Worm (Caenorhabditis elegans): Measurements from ENCODE around the gene mtm-9.
A peak's percentile ranks its signal among the peaks of the same experiment; 100 is the strongest.

Gene mtm-9

DNA sequence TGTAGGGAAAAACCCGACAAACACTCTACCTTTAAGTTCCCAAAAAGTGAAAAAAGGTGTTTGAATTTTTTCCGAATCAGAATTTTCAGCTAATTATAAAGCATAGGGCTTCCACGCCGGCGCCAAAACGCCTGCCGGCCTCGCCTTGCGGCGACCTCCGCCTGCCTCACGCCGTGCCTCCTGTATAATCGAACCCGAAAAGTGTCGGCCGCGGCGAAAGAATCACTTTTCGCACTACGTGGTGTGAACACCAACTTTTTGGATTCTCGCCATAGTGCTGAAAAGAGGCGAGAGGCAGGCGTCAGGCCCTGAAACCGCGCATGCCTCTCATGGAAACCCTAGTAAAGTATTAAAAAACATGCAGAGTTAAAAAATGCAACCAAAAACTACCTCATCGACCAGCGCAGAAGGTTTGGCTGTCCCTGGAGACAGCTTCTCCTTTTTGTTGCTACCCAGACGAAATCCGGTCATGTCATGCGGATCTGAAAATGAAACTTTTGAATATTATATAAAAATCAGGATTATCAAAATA, 27.8 kb upstream of the mtm-9 start, which contains the start of gene nrsn-1:
Gene nrsn-1 (minus strand): TSS at position 482 of the 532 bp plus-strand sequence.
- TF ChIP-seq tbx-7 (tag; optimal IDR thresholded peaks at IDR 0.05): no peak
- no peak for TF ChIP-seq tbx-2 (tag; optimal IDR thresholded peaks at IDR 0.05)
- no peak for TF ChIP-seq fkh-10 (GFP tag; optimal IDR thresholded peaks at IDR 0.05)
- TF ChIP-seq ref-2 (tag; optimal IDR thresholded peaks at IDR 0.05): no peak
- no peak for TF ChIP-seq ama-1 (optimal IDR thresholded peaks at IDR 0.05)
- no peak for TF ChIP-seq hlh-15 (tag; optimal IDR thresholded peaks at IDR 0.05)
- TF ChIP-seq ceh-14 (tag; optimal IDR thresholded peaks at IDR 0.05): no peak
- TF ChIP-seq fax-1 (tag; optimal IDR thresholded peaks at IDR 0.05): no peak
- no peak for TF ChIP-seq nfya-1 (tag; optimal IDR thresholded peaks at IDR 0.05)
- no peak for TF ChIP-seq Y22D7AL.16 (tag; optimal IDR thresholded peaks at IDR 0.05)
- no peak for TF ChIP-seq ttx-3 (tag; optimal IDR thresholded peaks at IDR 0.05)
- no peak for TF ChIP-seq pha-2 (tag; optimal IDR thresholded peaks at IDR 0.05)

DNA sequence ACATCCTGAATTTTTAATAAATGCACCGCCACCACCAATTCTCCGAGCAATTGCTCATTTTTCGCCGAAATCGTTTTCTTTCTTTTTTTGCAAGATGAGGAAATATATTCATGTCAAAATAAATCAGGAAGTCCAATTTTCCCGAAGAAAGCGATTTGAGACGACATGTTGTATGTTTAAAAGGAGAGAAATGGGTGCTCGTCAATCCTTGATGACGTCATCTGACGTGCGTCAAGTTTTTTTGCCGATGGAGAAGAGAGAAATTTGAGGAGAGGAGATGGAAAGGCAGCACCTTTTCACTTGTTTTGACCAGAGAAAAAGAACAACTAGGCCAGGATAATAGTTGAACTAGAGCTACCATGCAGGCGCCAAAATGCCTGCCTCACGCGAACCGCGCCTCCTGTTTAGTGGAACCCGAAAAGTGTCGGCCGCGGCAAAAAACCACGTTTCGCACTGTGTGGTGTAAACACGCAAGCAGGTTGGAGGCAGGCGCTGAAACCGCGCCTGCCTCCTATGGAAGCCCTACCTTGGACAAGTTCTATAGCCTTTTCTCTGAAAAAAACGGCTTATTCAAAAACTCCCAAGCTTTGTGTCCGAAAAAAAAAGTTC, 27.0 kb upstream of the mtm-9 start:
- TF ChIP-seq sox-4 (tag; optimal IDR thresholded peaks at IDR 0.05) (no peak), unc-42 (tag; optimal IDR thresholded peaks at IDR 0.05) (peak; percentile 35)

DNA sequence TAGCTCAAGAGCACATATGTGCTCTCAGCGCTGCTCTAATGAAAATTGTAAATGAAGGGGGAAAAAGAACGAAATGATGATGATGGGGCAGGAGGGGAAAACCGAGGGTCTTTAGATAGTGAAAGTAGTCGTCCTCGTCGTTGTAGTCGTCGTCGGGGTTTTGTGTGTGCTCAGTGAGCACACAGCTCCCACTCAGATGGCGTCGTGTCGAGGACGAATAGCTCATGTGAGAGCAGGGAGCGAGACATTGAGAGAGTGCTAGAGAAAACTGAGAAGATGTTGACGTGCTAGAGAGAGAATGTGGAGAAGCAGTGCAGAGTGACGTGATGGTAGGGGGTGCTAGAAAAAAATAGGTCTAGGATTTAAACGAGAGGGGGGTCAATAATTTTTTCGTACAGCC, 25.6 kb upstream of the mtm-9 start:
- TF ChIP-seq unc-42 (tag; optimal IDR thresholded peaks at IDR 0.05) (peak; percentile 28), ceh-31 (tag; optimal IDR thresholded peaks at IDR 0.05) (peak; percentile 39), pax-1 (tag; optimal IDR thresholded peaks at IDR 0.05) (no peak), fax-1 (tag; optimal IDR thresholded peaks at IDR 0.05) (no peak), nfya-1 (tag; optimal IDR thresholded peaks at IDR 0.05) (peak; percentile 38), elt-2 (tag; optimal IDR thresholded peaks at IDR 0.05) (no peak), tbx-2 (tag; optimal IDR thresholded peaks at IDR 0.05) (peak; percentile 35), C08G9.2 (tag; optimal IDR thresholded peaks at IDR 0.05) (peak; percentile 21), lim-6 (tag; optimal IDR thresholded peaks at IDR 0.05) (peak; percentile 68), che-1 (tag; optimal IDR thresholded peaks at IDR 0.05) (no peak), sdc-2 (tag; optimal IDR thresholded peaks at IDR 0.05) (peak; percentile 10), ceh-2 (tag; optimal IDR thresholded peaks at IDR 0.05) (no peak)

DNA sequence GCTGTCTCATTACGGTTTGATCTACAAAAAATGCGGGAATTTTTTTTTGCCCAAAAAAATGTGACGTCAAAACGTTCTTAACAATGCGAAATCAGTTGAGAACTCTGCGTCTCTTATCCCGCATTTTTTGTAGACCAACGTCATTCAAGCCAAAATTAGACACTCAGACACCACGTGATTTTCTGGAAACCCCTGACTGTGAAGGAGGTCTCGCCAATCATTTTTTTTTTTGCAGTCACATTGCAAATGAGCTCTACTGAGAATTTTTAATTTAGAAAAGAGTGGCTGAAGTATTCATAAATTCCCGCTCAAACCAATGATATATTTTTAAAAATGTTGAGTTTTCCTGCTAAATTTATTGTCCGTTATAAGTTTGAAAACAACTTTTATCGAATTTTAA, 24.9 kb upstream of the mtm-9 start:
- TF ChIP-seq C38D4.7 (GFP tag; optimal IDR thresholded peaks at IDR 0.05) (no peak), elt-4 (tag; optimal IDR thresholded peaks at IDR 0.05) (no peak), ceh-31 (tag; optimal IDR thresholded peaks at IDR 0.05) (no peak), unc-55 (GFP tag; optimal IDR thresholded peaks at IDR 0.05) (no peak), ceh-2 (tag; optimal IDR thresholded peaks at IDR 0.05) (no peak)

DNA sequence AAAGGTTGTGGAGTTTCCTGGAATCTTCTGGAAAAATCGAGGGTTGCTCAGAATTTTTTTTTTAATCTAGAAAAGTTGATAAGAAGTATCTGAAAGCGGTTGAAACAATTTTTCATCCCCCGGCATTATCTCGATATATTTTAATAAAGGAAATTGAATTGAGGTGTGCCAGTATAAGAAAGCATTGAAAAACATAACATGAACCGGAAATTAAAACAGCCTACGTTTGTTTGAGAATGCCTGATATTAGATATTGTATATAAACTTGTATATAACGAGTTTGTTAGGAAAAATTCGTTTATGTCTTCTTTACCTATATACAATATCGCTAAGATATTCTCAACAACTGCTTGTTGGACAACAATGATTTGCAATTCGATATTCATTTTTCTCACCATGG, 18.6 kb upstream of the mtm-9 start, which contains the start of gene str-30:
Gene str-30 (plus strand): TSS at position 301 of the 400 bp plus-strand sequence.
- TF ChIP-seq pha-2 (tag; optimal IDR thresholded peaks at IDR 0.05): no peak
- TF ChIP-seq ceh-24 (tag; optimal IDR thresholded peaks at IDR 0.05): no peak

DNA sequence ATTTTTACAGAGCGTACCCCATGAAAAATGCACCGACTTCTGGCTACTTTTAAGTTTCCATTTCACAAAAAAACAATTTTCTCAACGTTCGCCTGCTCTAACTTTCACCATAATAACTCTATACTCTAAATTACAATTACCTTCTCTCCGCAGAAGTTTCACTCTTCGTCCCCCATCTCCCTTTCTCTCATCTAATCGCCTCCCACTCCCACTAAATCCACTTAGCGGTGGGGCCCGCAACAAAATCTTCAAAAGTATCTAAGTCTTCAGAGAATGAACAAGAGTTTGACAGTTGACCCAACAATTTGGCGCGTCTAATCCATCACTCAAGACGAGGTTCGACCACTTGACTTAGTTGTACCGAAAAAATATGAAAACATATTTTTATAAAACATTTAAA, 5.0 kb upstream of the mtm-9 start:
- TF ChIP-seq unc-42 (tag; optimal IDR thresholded peaks at IDR 0.05) (peak; percentile 9), C08G9.2 (tag; optimal IDR thresholded peaks at IDR 0.05) (no peak)

DNA sequence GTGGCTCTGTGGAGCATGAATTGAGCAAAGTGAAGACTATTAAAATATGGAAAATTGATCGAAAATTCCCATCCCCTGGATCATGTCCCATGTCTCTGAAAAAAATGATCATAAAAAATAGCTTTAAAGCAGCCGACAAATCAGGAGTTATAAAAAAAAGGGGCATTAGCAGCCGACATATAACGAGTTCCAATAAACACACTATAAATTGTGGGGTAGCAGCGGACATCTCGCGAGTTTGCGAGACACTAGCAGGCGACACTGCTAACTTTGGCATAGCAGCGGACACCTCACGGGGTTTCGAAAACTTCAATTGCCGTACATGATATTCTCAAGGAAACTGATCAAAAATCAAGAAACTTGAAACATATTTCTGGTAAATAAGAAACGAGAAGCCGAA, 4.1 kb upstream of the mtm-9 start, which contains the start of gene hpo-36:
Gene hpo-36 (minus strand): TSS at position 101 of the 400 bp plus-strand sequence.
- TF ChIP-seq gmeb-2 (tag; optimal IDR thresholded peaks at IDR 0.05) (no peak), tbx-2 (tag; optimal IDR thresholded peaks at IDR 0.05) (no peak), ceh-34 (tag; optimal IDR thresholded peaks at IDR 0.05) (no peak), ceh-22 (tag; optimal IDR thresholded peaks at IDR 0.05) (no peak), dve-1 (tag; optimal IDR thresholded peaks at IDR 0.05) (no peak), syd-9 (tag; optimal IDR thresholded peaks at IDR 0.05) (no peak), fkh-10 (GFP tag; optimal IDR thresholded peaks at IDR 0.05) (no peak), sdc-2 (tag; optimal IDR thresholded peaks at IDR 0.05) (no peak), unc-86 (tag; optimal IDR thresholded peaks at IDR 0.05) (no peak)

Data from whole organism, late embryonic.